Worm (Caenorhabditis elegans) whole organism, midembryonic: ENCODE measurements around the gene C14E2.4.

Source experiments
- T22C8.4 ChIP-seq: fragments of 200-800 bp; sonication (Bioruptor generic); IDR thresholded peaks from 2 replicates; pipeline ENCODE4 v1.3.6; 2022; ENCODE audit warnings: missing genetic modification characterization, missing compliant biosample characterization
- cog-1 ChIP-seq: sonication (generic microtip); optimal IDR thresholded peaks from 2 replicates; lab custom pipeline; 2016; ENCODE audit warnings: missing genetic modification characterization, missing compliant biosample characterization
- flt-1 ChIP-seq: fragments of 200-800 bp; sonication (Bioruptor generic); IDR thresholded peaks from 2 replicates; pipeline ENCODE4 v1.3.6; 2022; ENCODE audit warnings: missing genetic modification characterization, missing compliant biosample characterization
- klf-2 ChIP-seq: fragments of 200-800 bp; sonication (Bioruptor generic); conservative IDR thresholded peaks from 2 replicates; pipeline ENCODE4 v1.3.6; 2022; ENCODE audit warnings: missing genetic modification reagents, missing genetic modification characterization, missing compliant biosample characterization
- med-1 ChIP-seq: sonication (generic microtip); optimal IDR thresholded peaks from 2 replicates; lab custom pipeline; 2017; ENCODE audit warnings: missing genetic modification characterization, mild to moderate bottlenecking, missing compliant biosample characterization, antibody characterized with exemption, missing genetic modification reagents; ENCODE audit not compliant: insufficient read depth
- ref-1 ChIP-seq: fragments of 200-800 bp; sonication (Bioruptor generic); conservative IDR thresholded peaks from 2 replicates; pipeline ENCODE4 v1.3.6; 2022; ENCODE audit warnings: missing genetic modification reagents, missing genetic modification characterization, missing compliant biosample characterization
- tab-1 ChIP-seq: fragments of 200-800 bp; sonication (Bioruptor generic); IDR thresholded peaks from 2 replicates; pipeline ENCODE4 v1.3.6; 2022; ENCODE audit warnings: missing genetic modification characterization, missing compliant biosample characterization
- ztf-23 ChIP-seq: fragments of 200-800 bp; sonication (Bioruptor generic); IDR thresholded peaks from 2 replicates; pipeline ENCODE4 v1.3.6; 2022; ENCODE audit warnings: missing genetic modification reagents, missing genetic modification characterization, missing compliant biosample characterization
- ztf-29 ChIP-seq: fragments of 200-800 bp; sonication (Bioruptor generic); IDR thresholded peaks from 2 replicates; pipeline ENCODE4 v1.3.6; 2022; ENCODE audit warnings: missing genetic modification reagents, missing genetic modification characterization, missing compliant biosample characterization

Gene C14E2.4

DNA sequence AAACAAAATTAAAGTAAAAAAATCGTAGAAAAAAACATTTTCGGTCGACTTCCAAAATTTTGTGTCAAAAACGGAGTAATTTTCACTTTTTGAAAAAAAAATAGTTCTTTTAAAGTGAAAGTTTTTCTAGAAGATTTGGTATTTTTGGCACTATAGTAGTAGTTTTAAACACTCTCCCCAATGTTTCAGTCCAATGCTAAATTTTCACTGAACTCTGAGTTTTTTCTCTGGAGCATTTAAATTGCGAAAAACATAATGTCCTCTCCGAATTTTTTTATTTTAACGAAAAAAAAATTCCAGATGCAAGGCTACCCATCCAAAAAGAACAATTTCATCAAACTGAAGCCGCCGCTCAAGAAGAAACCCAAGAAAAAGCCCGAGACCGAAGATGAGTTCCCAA lies 5.0 kb downstream of the C14E2.4 start, which contains the start of gene C14E2.7:
Gene C14E2.7 (plus strand): TSS at position 301 of the 400 bp plus-strand sequence.
- TF ChIP-seq med-1 (GFP tag; lab: Kevin White, UChicago) (no peak), ref-1 (GFP tag; lab: Robert Waterston, UW) (no peak), ztf-29 (GFP tag; lab: Robert Waterston, UW) (no peak), flt-1 (no peak), ztf-23 (GFP tag; lab: Robert Waterston, UW) (no peak), T22C8.4 (GFP tag; lab: Robert Waterston, UW) (no peak), cog-1 (tag; lab: Kevin White, UChicago) (no peak), klf-2 (GFP tag; lab: Robert Waterston, UW) (no peak), tab-1 (no peak)

DNA sequence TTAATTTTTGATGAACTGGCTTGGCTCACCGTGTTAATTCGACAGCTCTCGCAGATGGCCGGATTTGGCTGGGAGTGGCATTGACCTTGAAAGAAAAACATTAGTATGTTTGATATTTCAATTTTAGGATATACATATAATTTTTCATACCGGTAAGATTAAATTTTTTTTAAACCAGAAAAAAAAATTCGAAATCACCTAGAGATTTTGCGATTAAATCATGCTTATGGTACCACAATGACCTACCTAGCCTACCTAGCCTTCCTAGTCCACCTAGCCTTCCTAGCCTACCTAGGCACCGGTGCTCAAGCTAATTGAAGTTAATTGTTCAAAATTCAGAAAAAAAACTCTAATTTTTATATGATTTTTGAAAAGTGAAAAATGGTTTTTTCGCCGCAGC lies 9.7 kb downstream of the C14E2.4 start, which contains the start of gene C14E2.3:
Gene C14E2.3 (minus strand): TSS at position 101 of the 400 bp plus-strand sequence.
- no peak for TF ChIP-seq med-1 (GFP tag; lab: Kevin White, UChicago)
- no peak for TF ChIP-seq T22C8.4 (GFP tag; lab: Robert Waterston, UW)

DNA sequence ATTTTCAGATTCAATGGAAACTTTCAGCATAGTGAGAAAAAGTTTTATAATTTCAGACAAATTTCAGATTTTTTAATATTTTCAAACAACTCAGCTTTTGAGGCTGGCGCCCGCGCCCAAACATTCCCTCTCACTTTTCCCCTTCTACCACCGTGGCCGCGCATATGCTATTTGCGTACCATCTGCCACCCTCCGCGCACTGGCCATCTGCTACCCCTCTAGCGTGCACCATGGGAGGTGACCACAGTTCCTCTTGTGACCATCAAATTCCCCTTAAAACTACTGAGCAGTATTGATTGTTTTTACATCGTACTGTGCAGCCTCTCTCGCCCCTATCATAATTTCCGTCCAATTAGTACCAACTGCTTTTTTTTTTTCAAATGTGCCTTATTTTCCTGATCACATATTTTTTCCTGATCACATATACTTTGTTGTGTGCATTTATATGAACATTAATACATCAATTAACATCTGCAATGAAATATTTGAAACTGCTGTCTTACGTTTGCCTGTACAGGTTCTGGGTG lies 20.1 kb downstream of the C14E2.4 start, which contains the start of gene C14E2.11:
Gene C14E2.11 (plus strand): TSS at position 477 of the 527 bp plus-strand sequence.
- TF ChIP-seq klf-2 (GFP tag; lab: Robert Waterston, UW) (no peak), tab-1 (no peak), ztf-29 (GFP tag; lab: Robert Waterston, UW) (no peak)

DNA sequence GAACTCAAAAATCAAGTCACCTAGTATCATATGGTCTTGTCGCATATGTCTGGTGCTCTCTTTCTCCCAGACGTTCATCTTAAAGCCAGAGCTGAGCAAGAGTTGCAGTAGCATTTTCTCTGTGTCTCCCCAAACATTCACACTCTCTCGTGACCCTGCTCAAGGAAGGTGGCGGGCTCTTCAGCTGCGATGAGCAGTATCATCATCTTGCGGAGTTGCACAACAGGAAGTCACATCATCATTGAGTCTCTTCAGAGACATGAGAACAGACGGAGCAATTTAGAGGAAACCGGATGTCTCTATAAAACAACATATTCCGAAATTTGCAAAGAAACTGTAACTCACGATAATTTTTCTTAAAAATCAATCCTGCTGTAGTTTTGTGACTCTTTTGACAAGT lies 22.6 kb downstream of the C14E2.4 start:
- no peak for TF ChIP-seq med-1 (GFP tag; lab: Kevin White, UChicago)
- TF ChIP-seq klf-2 (GFP tag; lab: Robert Waterston, UW) = no peak
- no peak for TF ChIP-seq tab-1
- no peak for TF ChIP-seq flt-1
- no peak for TF ChIP-seq cog-1 (tag; lab: Kevin White, UChicago)
- no peak for TF ChIP-seq ref-1 (GFP tag; lab: Robert Waterston, UW)
- TF ChIP-seq ztf-23 (GFP tag; lab: Robert Waterston, UW) = no peak
- TF ChIP-seq ztf-29 (GFP tag; lab: Robert Waterston, UW) = no peak
- TF ChIP-seq T22C8.4 (GFP tag; lab: Robert Waterston, UW) = no peak

DNA sequence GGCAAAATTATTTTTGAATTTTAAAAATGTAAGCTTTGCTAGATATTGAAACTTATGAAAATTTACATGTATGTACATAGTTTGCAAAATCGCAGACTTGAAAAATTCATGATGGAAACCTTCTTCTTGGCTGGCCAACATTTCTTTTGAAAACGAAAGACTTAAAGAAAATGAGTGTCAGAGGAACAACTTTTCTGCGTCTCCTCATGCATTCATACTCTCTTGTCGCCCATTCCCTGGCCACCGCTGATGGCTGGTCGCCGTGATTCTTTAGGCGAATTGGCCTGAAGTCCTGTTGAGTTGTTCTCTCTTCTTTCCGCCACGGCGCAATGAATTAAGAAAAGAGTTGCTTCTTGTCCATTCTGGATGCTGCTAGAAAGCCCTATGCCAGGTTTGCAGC lies 25.1 kb downstream of the C14E2.4 start:
- TF ChIP-seq klf-2 (GFP tag; lab: Robert Waterston, UW) (no peak), ztf-23 (GFP tag; lab: Robert Waterston, UW) (no peak), med-1 (GFP tag; lab: Kevin White, UChicago) (no peak), ref-1 (GFP tag; lab: Robert Waterston, UW) (no peak), tab-1 (no peak), ztf-29 (GFP tag; lab: Robert Waterston, UW) (no peak), T22C8.4 (GFP tag; lab: Robert Waterston, UW) (no peak), flt-1 (no peak), cog-1 (tag; lab: Kevin White, UChicago) (no peak)

DNA sequence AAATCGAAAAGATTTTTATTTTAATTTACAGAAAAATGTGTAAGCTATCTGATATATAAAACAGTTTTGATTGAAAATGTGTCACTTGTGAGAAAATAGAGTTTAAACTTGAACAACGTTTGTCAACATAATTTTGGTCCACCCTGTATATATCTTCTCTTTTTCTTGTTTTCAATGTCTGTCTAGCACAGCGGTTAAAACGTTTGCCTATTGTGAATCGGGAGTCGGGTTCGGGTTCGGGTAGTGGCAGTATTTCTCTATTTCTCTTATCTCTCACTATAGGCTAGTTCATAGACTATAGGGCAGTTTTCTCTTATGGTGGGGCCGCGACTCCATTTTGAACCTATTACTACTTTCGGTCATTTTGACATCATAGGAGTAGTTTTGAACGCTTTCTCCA lies 30.0 kb downstream of the C14E2.4 start:
- TF ChIP-seq flt-1 (0 out of 2 replicates have a peak, but pooled peaks have one; percentile 41), klf-2 (GFP tag; lab: Robert Waterston, UW) (no peak)

DNA sequence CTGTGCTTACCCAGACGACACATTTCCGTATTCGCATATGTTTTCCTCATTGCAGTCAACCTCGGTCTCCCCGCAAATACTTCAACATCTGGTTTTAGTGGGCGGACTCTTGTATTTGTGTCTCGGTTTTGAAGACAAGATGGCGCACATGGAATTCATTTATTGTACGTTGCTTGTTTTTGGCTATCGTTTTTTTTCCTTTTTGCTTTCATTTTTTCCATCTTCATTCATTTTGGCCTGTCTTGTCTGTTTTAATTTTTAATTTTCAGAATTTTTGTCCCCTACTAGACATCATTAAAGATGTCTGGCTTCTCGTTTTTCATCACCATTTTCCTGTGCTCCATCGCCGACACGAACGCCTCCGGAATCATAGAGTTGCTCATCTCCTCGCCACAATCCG lies 34.5 kb downstream of the C14E2.4 start, which contains the start of gene arg-1:
Gene arg-1 (plus strand): TSS at position 301 of the 400 bp plus-strand sequence.
- TF ChIP-seq ref-1 (GFP tag; lab: Robert Waterston, UW) (no peak), klf-2 (GFP tag; lab: Robert Waterston, UW) (no peak), med-1 (GFP tag; lab: Kevin White, UChicago) (no peak), flt-1 (no peak), cog-1 (tag; lab: Kevin White, UChicago) (no peak), T22C8.4 (GFP tag; lab: Robert Waterston, UW) (no peak)

DNA sequence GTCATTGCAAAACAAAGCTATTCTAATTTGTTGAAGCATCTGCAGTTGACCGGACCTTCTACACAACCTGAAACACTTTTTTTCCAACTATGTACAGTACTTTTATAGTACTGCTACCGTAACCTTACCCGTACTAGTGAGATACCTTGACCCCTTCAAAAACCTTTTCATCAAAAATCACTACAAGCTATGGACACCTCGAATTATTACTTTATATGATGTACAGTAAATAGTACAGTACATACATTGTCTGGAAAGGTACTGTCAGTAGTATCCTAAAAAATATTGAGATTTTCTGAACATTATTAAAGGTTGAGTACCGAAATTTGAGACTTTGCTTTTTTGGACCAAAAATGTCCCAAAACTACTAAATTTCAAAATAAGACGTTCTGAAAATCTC lies 35.4 kb downstream of the C14E2.4 start:
- TF ChIP-seq med-1 (GFP tag; lab: Kevin White, UChicago) (no peak), flt-1 (no peak), klf-2 (GFP tag; lab: Robert Waterston, UW) (no peak), ztf-23 (GFP tag; lab: Robert Waterston, UW) (no peak), cog-1 (tag; lab: Kevin White, UChicago) (no peak), tab-1 (no peak), ztf-29 (GFP tag; lab: Robert Waterston, UW) (no peak), T22C8.4 (GFP tag; lab: Robert Waterston, UW) (no peak), ref-1 (GFP tag; lab: Robert Waterston, UW) (no peak)

DNA sequence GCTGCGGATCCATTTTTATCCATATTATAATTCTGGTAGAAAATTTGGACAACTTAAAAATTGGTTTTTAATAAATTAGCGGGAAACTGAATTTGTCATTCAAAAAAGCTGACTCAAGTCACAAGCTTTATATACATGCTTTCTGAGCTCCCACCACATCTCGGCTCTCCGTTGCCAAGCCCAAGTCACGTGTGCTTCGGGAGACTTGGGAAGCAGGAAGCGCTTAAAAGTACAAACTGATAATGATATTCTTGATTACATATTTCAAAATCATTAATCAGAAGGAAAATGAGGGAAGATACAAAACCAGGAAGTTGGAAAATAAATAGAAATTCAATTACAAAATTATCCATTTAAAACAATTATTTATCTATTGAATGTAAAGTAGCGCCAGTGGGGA lies 43.1 kb downstream of the C14E2.4 start, which contains the start of gene elc-2:
Gene elc-2 (minus strand): TSS at position 101 of the 400 bp plus-strand sequence.
- TF ChIP-seq ztf-23 (GFP tag; lab: Robert Waterston, UW) (no peak), flt-1 (no peak), ref-1 (GFP tag; lab: Robert Waterston, UW) (no peak), ztf-29 (GFP tag; lab: Robert Waterston, UW) (no peak), tab-1 (no peak), T22C8.4 (GFP tag; lab: Robert Waterston, UW) (no peak), klf-2 (GFP tag; lab: Robert Waterston, UW) (no peak), med-1 (GFP tag; lab: Kevin White, UChicago) (no peak), cog-1 (tag; lab: Kevin White, UChicago) (no peak)

DNA sequence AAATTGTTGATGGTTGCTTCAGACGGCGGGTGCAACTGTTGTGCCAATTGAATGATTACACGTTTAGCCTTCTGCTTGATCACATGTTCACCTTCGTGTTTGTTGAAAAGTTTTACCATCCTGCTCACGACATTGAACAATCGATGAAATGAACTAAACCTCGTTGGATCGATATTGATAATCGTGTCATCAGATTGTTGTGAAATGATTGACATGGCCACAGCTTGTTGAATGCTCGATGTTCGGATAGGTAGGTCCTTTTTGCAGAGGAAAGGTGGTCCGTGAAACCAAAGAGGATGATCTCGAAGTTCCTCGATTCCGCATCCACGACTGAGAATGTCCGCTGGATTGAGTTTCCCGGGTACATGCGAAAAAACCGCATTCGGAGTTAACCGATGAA lies 51.5 kb downstream of the C14E2.4 start:
- TF ChIP-seq tab-1 (no peak), ztf-29 (GFP tag; lab: Robert Waterston, UW) (no peak), med-1 (GFP tag; lab: Kevin White, UChicago) (no peak), flt-1 (no peak), ztf-23 (GFP tag; lab: Robert Waterston, UW) (no peak), cog-1 (tag; lab: Kevin White, UChicago) (no peak)
